Worm (Caenorhabditis elegans) whole organism, young adult: ENCODE measurements around the gene C53C11.2.
A peak's percentile ranks its signal among the peaks of the same experiment; 100 is the strongest.

Source experiments
- B0019.2 ChIP-seq: fragments of 200-800 bp; sonication (Bioruptor generic); conservative IDR thresholded peaks from 2 replicates; pipeline ENCODE4 v1.3.6; 2022; ENCODE audit warnings: missing genetic modification reagents, missing genetic modification characterization, missing compliant biosample characterization
- B0336.3 ChIP-seq: fragments of 200-800 bp; sonication (Bioruptor generic); IDR thresholded peaks from 2 replicates; pipeline ENCODE4 v1.3.6; 2022; ENCODE audit warnings: missing genetic modification characterization, missing compliant biosample characterization
- F22D6.2 ChIP-seq: sonication (generic microtip); optimal IDR thresholded peaks from 2 replicates; lab custom pipeline; 2016; ENCODE audit warnings: mild to moderate bottlenecking, missing genetic modification characterization, missing compliant biosample characterization
- F52B5.7 ChIP-seq: sonication (generic microtip); optimal IDR thresholded peaks from 2 replicates; lab custom pipeline; 2016; ENCODE audit warnings: mild to moderate bottlenecking, missing genetic modification characterization, missing compliant biosample characterization
- Y56A3A.18 ChIP-seq: fragments of 200-800 bp; sonication (Bioruptor generic); IDR thresholded peaks from 2 replicates; pipeline ENCODE4 v1.3.6; 2022; ENCODE audit warnings: missing genetic modification reagents, missing genetic modification characterization, missing compliant biosample characterization
- Y79H2A.3 ChIP-seq: fragments of 200-800 bp; sonication (Bioruptor generic); conservative IDR thresholded peaks from 2 replicates; pipeline ENCODE4 v1.3.6; 2022; ENCODE audit warnings: missing genetic modification reagents, missing genetic modification characterization, missing compliant biosample characterization
- bed-1 ChIP-seq: fragments of 200-800 bp; sonication (Bioruptor generic); IDR thresholded peaks from 2 replicates; pipeline ENCODE4 v1.3.6; 2022; ENCODE audit warnings: missing genetic modification reagents, missing genetic modification characterization, missing compliant biosample characterization
- ccch-3 ChIP-seq: fragments of 200-800 bp; sonication (Bioruptor generic); optimal IDR thresholded peaks from 2 replicates; lab custom pipeline; 2018; ENCODE audit warnings: mild to moderate bottlenecking, missing genetic modification characterization, missing compliant biosample characterization
- cebp-1 ChIP-seq, 2 experiments: fragments of 200-800 bp in 1 of 2; sonication (Bioruptor generic) in 1 of 2; sonication (generic microtip) in 1 of 2; IDR thresholded peaks in 1 of 2; optimal IDR thresholded peaks in 1 of 2; 2 replicates each; pipeline versions ENCODE4 v1.3.6 to Lab custom; 2017 to 2022; ENCODE audit warnings: missing compliant biosample characterization in 2 of 2, missing genetic modification characterization in 2 of 2, mild to moderate bottlenecking in 1 of 2, missing genetic modification reagents in 1 of 2, moderate library complexity in 1 of 2
- cebp-2 ChIP-seq: fragments of 200-800 bp; sonication (Bioruptor generic); IDR thresholded peaks from 2 replicates; pipeline ENCODE4 v1.3.6; 2022; ENCODE audit warnings: missing genetic modification characterization, missing compliant biosample characterization
- ceh-27 ChIP-seq: fragments of 200-800 bp; sonication (Bioruptor generic); optimal IDR thresholded peaks from 2 replicates; lab custom pipeline; 2018; ENCODE audit warnings: mild to moderate bottlenecking, missing genetic modification characterization, moderate library complexity, missing compliant biosample characterization
- ceh-40 ChIP-seq: fragments of 200-800 bp; sonication (Bioruptor generic); IDR thresholded peaks from 2 replicates; pipeline ENCODE4 v1.3.6; 2022; ENCODE audit warnings: missing genetic modification characterization, missing compliant biosample characterization
- dpl-1 ChIP-seq: fragments of 150-350 bp; optimal IDR thresholded peaks from 2 replicates; lab custom pipeline; 2014; ENCODE audit warnings: missing biosample characterization, missing genetic modification reagents, missing genetic modification characterization
- egl-18 ChIP-seq: fragments of 200-800 bp; sonication (Bioruptor generic); IDR thresholded peaks from 2 replicates; pipeline ENCODE4 v1.3.6; 2022; ENCODE audit warnings: missing genetic modification reagents, missing genetic modification characterization, missing compliant biosample characterization
- gei-17 ChIP-seq: fragments of 200-800 bp; sonication (Bioruptor generic); optimal IDR thresholded peaks from 2 replicates; lab custom pipeline; 2018; ENCODE audit warnings: mild to moderate bottlenecking, missing genetic modification characterization, missing compliant biosample characterization
- hsf-1 ChIP-seq: fragments of 200-800 bp; sonication (Bioruptor generic); IDR thresholded peaks from 2 replicates; pipeline ENCODE4 v1.3.6; 2022; ENCODE audit warnings: missing genetic modification reagents, missing genetic modification characterization, missing compliant biosample characterization
- lag-1 ChIP-seq: fragments of 200-800 bp; sonication (Bioruptor generic); IDR thresholded peaks from 2 replicates; pipeline ENCODE4 v1.3.6; 2022; ENCODE audit warnings: missing genetic modification reagents, missing genetic modification characterization, missing compliant biosample characterization
- let-526 ChIP-seq: fragments of 200-800 bp; sonication (Bioruptor generic); IDR thresholded peaks from 2 replicates; pipeline ENCODE4 v1.3.6; 2022; ENCODE audit warnings: missing genetic modification reagents, missing genetic modification characterization, missing compliant biosample characterization
- let-607 ChIP-seq, 2 experiments: fragments of 200-800 bp in 1 of 2; sonication (Bioruptor generic) in 1 of 2; sonication (generic microtip) in 1 of 2; optimal IDR thresholded peaks; 2 replicates each; lab custom pipeline; 2016 to 2018; ENCODE audit warnings: mild to moderate bottlenecking in 2 of 2, missing compliant biosample characterization in 2 of 2, missing genetic modification characterization in 2 of 2, moderate library complexity in 2 of 2, missing genotype in 1 of 2
- lin-26 ChIP-seq: fragments of 200-800 bp; sonication (Bioruptor generic); IDR thresholded peaks from 2 replicates; pipeline ENCODE4 v1.3.6; 2022; ENCODE audit warnings: missing genetic modification reagents, missing genetic modification characterization, missing compliant biosample characterization
- lin-54 ChIP-seq: fragments of 200-800 bp; sonication (Bioruptor generic); optimal IDR thresholded peaks from 2 replicates; lab custom pipeline; 2018; ENCODE audit warnings: mild to moderate bottlenecking, missing genetic modification characterization, missing compliant biosample characterization
- mcd-1 ChIP-seq: fragments of 200-800 bp; sonication (Bioruptor generic); IDR thresholded peaks from 2 replicates; pipeline ENCODE4 v1.3.6; 2022; ENCODE audit warnings: missing genetic modification reagents, missing genetic modification characterization, missing compliant biosample characterization
- mes-4 ChIP-seq: sonication (generic microtip); optimal IDR thresholded peaks from 2 replicates; lab custom pipeline; 2016; ENCODE audit warnings: missing genotype, missing genetic modification characterization, missing compliant biosample characterization
- nhr-27 ChIP-seq: fragments of 200-800 bp; sonication (Bioruptor generic); optimal IDR thresholded peaks from 2 replicates; lab custom pipeline; 2018; ENCODE audit warnings: mild to moderate bottlenecking, missing genetic modification characterization, moderate library complexity, missing compliant biosample characterization
- rcor-1 ChIP-seq: fragments of 200-800 bp; sonication (Bioruptor generic); IDR thresholded peaks from 2 replicates; pipeline ENCODE4 v1.3.6; 2022; ENCODE audit warnings: missing genetic modification reagents, missing genetic modification characterization, missing compliant biosample characterization
- rec-8 ChIP-seq, 2 experiments: sonication (generic microtip); optimal IDR thresholded peaks; 2 replicates each; lab custom pipeline; 2016; ENCODE audit warnings: mild to moderate bottlenecking in 2 of 2, missing genetic modification characterization in 2 of 2, missing genetic modification reagents in 2 of 2, missing genotype in 2 of 2, missing biosample characterization in 1 of 2, missing compliant biosample characterization in 1 of 2, moderate library complexity in 1 of 2
- repo-1 ChIP-seq: sonication (generic microtip); optimal IDR thresholded peaks from 2 replicates; lab custom pipeline; 2017; ENCODE audit warnings: mild to moderate bottlenecking, missing genetic modification characterization, missing compliant biosample characterization
- sdz-38 ChIP-seq: sonication (generic microtip); optimal IDR thresholded peaks from 2 replicates; lab custom pipeline; 2016; ENCODE audit warnings: missing genotype, missing genetic modification characterization, missing compliant biosample characterization
- snpc-3.4 ChIP-seq: sonication (generic microtip); optimal IDR thresholded peaks from 2 replicates; lab custom pipeline; 2017; ENCODE audit warnings: missing genetic modification characterization, mild to moderate bottlenecking, missing compliant biosample characterization, antibody characterized with exemption, moderate library complexity, missing genotype, missing genetic modification reagents
- somi-1 ChIP-seq: fragments of 200-800 bp; sonication (Bioruptor generic); optimal IDR thresholded peaks from 2 replicates; lab custom pipeline; 2018; ENCODE audit warnings: mild to moderate bottlenecking, missing genetic modification characterization, missing compliant biosample characterization
- tbp1 ChIP-seq: fragments of 200-800 bp; sonication (Bioruptor generic); optimal IDR thresholded peaks from 2 replicates; lab custom pipeline; 2018; ENCODE audit warnings: mild to moderate bottlenecking, missing genetic modification characterization, missing compliant biosample characterization

The C53C11.2 gene

ce11 chrX:17362529-17362928 is 26.1 kb downstream of the C53C11.2 start, which contains the start of gene F10D7.11:
F10D7.11 (plus strand) TSS chrX:17362829.
- peak; percentile 52 for TF ChIP-seq ceh-27 (GFP tag; lab: Kevin White, UChicago)
- TF ChIP-seq lag-1 (GFP tag; lab: Robert Waterston, UW) = no peak

- TF ChIP-seq egl-18 (no peak), rcor-1 (no peak), F22D6.2 (tag; lab: Kevin White, UChicago) (no peak), mes-4 (tag; lab: Kevin White, UChicago) (no peak), let-526 (GFP tag; lab: Robert Waterston, UW) (no peak), Y56A3A.18 (no peak), snpc-3.4 (tag; lab: Kevin White, UChicago) (no peak), mcd-1 (GFP tag; lab: Robert Waterston, UW) (no peak), sdz-38 (tag; lab: Kevin White, UChicago) (no peak), somi-1 (GFP tag; lab: Kevin White, UChicago) (no peak), rec-8 (tag; optimal IDR thresholded peaks at IDR 0.05; lab: Kevin White, UChicago) (no peak), lin-26 (GFP tag; lab: Robert Waterston, UW) (no peak), Y79H2A.3 (GFP tag; lab: Robert Waterston, UW) (no peak)
Measured at ce11 chrX:17363491-17363890, 27.1 kb downstream of the C53C11.2 start.

- no peak for TF ChIP-seq ceh-40 (GFP tag; lab: Robert Waterston, UW)
- no peak for TF ChIP-seq let-526 (GFP tag; lab: Robert Waterston, UW)
- TF ChIP-seq cebp-2 (GFP tag; lab: Robert Waterston, UW) = no peak
- no peak for TF ChIP-seq B0019.2
- TF ChIP-seq snpc-3.4 (tag; lab: Kevin White, UChicago) = no peak
- TF ChIP-seq ccch-3 (GFP tag; lab: Kevin White, UChicago) = no peak
- no peak for TF ChIP-seq lin-54
- no peak for TF ChIP-seq nhr-27 (tag; lab: Kevin White, UChicago)
- no peak for TF ChIP-seq cebp-1 (GFP tag; IDR thresholded peaks at IDR 0.05; lab: Robert Waterston, UW)
- no peak for TF ChIP-seq cebp-1 (tag; optimal IDR thresholded peaks at IDR 0.05; lab: Kevin White, UChicago)
- TF ChIP-seq let-607 (tag; optimal IDR thresholded peaks at IDR 0.05; lab: Kevin White, UChicago) = no peak
- no peak for TF ChIP-seq B0336.3 (GFP tag; lab: Robert Waterston, UW)
Measured at ce11 chrX:17368542-17368941, 32.1 kb downstream of the C53C11.2 start, which contains the start of gene mfsd-10. mfsd-10 (minus strand) TSS chrX:17368642.

- no peak for TF ChIP-seq dpl-1
- TF ChIP-seq cebp-2 (GFP tag; lab: Robert Waterston, UW) = no peak
- TF ChIP-seq bed-1 = no peak
- TF ChIP-seq F52B5.7 (tag; lab: Kevin White, UChicago) = no peak
Measured at ce11 chrX:17369514-17369913, 33.1 kb downstream of the C53C11.2 start.

ce11 chrX:17373955-17374354 is 37.5 kb downstream of the C53C11.2 start:
- no peak for TF ChIP-seq hsf-1 (GFP tag; lab: Robert Waterston, UW)
- TF ChIP-seq tbp1 (GFP tag; lab: Kevin White, UChicago) = no peak
- no peak for TF ChIP-seq gei-17 (GFP tag; lab: Kevin White, UChicago)
- TF ChIP-seq ceh-40 (GFP tag; lab: Robert Waterston, UW) = no peak
- no peak for TF ChIP-seq repo-1 (tag; lab: Kevin White, UChicago)
